Worm (Caenorhabditis elegans) whole organism, L4 larva: ENCODE measurements around the gene Y53F4B.39.

Experiments
- F49E8.2 ChIP-seq: sonication (generic microtip); optimal IDR thresholded peaks from 2 replicates; lab custom pipeline; 2016; ENCODE audit warnings: missing compliant biosample characterization, mild to moderate bottlenecking, missing genetic modification characterization, borderline replicate concordance
- ZK546.5 ChIP-seq, 2 experiments: sonication (generic microtip); optimal IDR thresholded peaks; 2 replicates each; lab custom pipeline; 2017; ENCODE audit warnings: missing biosample characterization in 2 of 2, missing genetic modification characterization in 2 of 2
- ama-1 ChIP-seq: fragments of 150-350 bp; optimal IDR thresholded peaks from 2 replicates; lab custom pipeline; 2014; ENCODE audit warnings: inconsistent platforms, mixed read lengths
- attf-4 ChIP-seq: sonication (generic microtip); optimal IDR thresholded peaks from 3 replicates; lab custom pipeline; 2017; ENCODE audit warnings: missing biosample characterization, missing genetic modification characterization
- ceh-28 ChIP-seq: fragments of 150-350 bp; optimal IDR thresholded peaks from 2 replicates; lab custom pipeline; 2014; ENCODE audit warnings: missing biosample characterization, missing genetic modification reagents, missing genetic modification characterization
- nhr-25 ChIP-seq: sonication (generic microtip); optimal IDR thresholded peaks from 2 replicates; lab custom pipeline; 2017; ENCODE audit warnings: missing genetic modification characterization, mild to moderate bottlenecking, missing compliant biosample characterization, antibody characterized with exemption, moderate library complexity, borderline replicate concordance; ENCODE audit not compliant: insufficient read depth
- nhr-42 ChIP-seq: fragments of 200-800 bp; sonication (Bioruptor generic); IDR thresholded peaks from 2 replicates; pipeline ENCODE4 v1.3.6; 2022; ENCODE audit warnings: missing genetic modification characterization, missing compliant biosample characterization
- skn-1 ChIP-seq: fragments of 150-350 bp; optimal IDR thresholded peaks from 2 replicates; lab custom pipeline; 2014; ENCODE audit warnings: missing biosample characterization, missing genetic modification characterization
- unc-62 ChIP-seq, 3 experiments: fragments of 150-350 bp in 1 of 3; sonication (generic microtip); optimal IDR thresholded peaks in 2 of 3; peaks in 1 of 3; 1 replicate in 1 of 3; 2 replicates in 2 of 3; lab custom pipeline; 2014 to 2017; ENCODE audit warnings: missing biosample characterization in 3 of 3, missing genetic modification characterization in 3 of 3, missing genetic modification reagents in 3 of 3, missing genotype in 1 of 3
- ztf-11 ChIP-seq: fragments of 150-350 bp; optimal IDR thresholded peaks from 2 replicates; lab custom pipeline; 2014; ENCODE audit warnings: missing biosample characterization, missing genetic modification characterization

- TF ChIP-seq ceh-28 (tag; lab: Kevin White, UChicago): no peak
- TF ChIP-seq attf-4: no peak
- no peak for TF ChIP-seq ama-1 (lab: Kevin White, UChicago)
- no peak for TF ChIP-seq F49E8.2
- no peak for TF ChIP-seq nhr-42 (GFP tag; lab: Robert Waterston, UW)
- TF ChIP-seq unc-62 (GFP tag; optimal IDR thresholded peaks at IDR 0.05 in 1 of 2; lab: Kevin White, UChicago): no peak
- TF ChIP-seq unc-62 (tag; optimal IDR thresholded peaks at IDR 0.05; lab: Kevin White, UChicago): no peak
- TF ChIP-seq ZK546.5 (tag; optimal IDR thresholded peaks at IDR 0.05; lab: Kevin White, UChicago): no peak
- TF ChIP-seq nhr-25 (tag; lab: Kevin White, UChicago): no peak
- no peak for TF ChIP-seq skn-1
- TF ChIP-seq ztf-11 (tag; lab: Kevin White, UChicago): no peak
Measured at ce11 chrII:15071571-15071970, 38.4 kb upstream of the Y53F4B.39 start, which contains the start of gene Y53F4B.18.
